Worm (Caenorhabditis elegans) whole organism, young adult: ENCODE measurements around the gene prx-12.

ENCODE experiments used
- hrde-1 ChIP-seq: sonication (generic microtip); optimal IDR thresholded peaks from 2 replicates; lab custom pipeline; 2016; ENCODE audit warnings: missing genetic modification characterization, mild to moderate bottlenecking, missing compliant biosample characterization, moderate library complexity, missing genotype, missing genetic modification reagents, borderline replicate concordance
- madf-10 ChIP-seq: sonication (generic microtip); optimal IDR thresholded peaks from 2 replicates; lab custom pipeline; 2016; ENCODE audit warnings: mild to moderate bottlenecking, missing genetic modification characterization, missing compliant biosample characterization
- unc-62 ChIP-seq: fragments of 150-350 bp; optimal IDR thresholded peaks from 2 replicates; lab custom pipeline; 2014; ENCODE audit warnings: missing biosample characterization, missing genetic modification reagents, missing genetic modification characterization
- ztf-25 ChIP-seq: fragments of 200-800 bp; sonication (Bioruptor generic); IDR thresholded peaks from 2 replicates; pipeline ENCODE4 v1.3.6; 2022; ENCODE audit warnings: missing genetic modification reagents, missing genetic modification characterization, missing compliant biosample characterization
- ztf-6 ChIP-seq: fragments of 200-800 bp; sonication (Bioruptor generic); IDR thresholded peaks from 2 replicates; pipeline ENCODE4 v1.3.6; 2022; ENCODE audit warnings: missing genetic modification reagents, missing genetic modification characterization, missing compliant biosample characterization

- no peak for TF ChIP-seq unc-62 (GFP tag; lab: Kevin White, UChicago)
- no peak for TF ChIP-seq madf-10 (tag; lab: Kevin White, UChicago)
- TF ChIP-seq hrde-1 (tag; lab: Kevin White, UChicago) = no peak
- no peak for TF ChIP-seq ztf-6 (GFP tag; lab: Robert Waterston, UW)
- TF ChIP-seq ztf-25 (GFP tag; lab: Robert Waterston, UW) = no peak
Measured at ce11 chrX:11375509-11375908, 17.6 kb upstream of the prx-12 start, which contains the start of gene F42E11.3.
